Fruit fly (Drosophila melanogaster): ENCODE measurements around the gene CG15544.

CG15544 gene

DNA sequence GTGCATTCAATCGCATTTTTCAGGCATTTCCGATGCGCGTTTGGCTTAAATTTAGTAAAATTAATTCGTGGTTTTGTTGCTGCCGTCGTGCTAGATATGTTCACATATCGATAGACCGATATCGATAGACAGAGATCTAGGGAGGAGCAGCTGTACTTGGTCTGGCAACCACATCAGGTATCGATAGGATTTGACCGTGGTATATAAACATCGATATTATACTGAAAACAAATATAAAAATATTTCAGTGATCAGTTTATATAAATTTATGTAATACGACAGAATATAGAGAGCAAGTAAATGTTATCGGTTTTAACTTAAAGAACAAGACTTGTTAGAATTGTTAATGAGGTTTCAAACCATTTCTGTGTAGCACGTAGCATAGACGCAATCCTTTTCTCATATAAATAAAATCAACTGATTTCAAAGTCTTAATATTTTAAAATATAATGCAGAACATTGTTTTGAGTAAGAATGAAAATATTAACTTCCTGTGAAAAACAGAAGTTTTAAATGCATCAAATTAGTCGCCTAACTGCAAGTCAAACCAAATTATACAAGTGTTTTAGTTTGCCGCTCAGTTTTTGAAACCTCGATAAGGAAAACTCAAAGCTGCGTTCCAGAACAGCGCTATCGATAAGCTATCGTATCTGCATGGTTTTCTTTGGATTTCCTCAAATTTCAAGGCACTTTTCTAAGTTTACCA, 21.0 kb upstream of the CG15544 start, which contains the start of the genes wts and dj-1beta (continued):
- TF ChIP-seq CG8924 (tag; optimal IDR thresholded peaks at IDR 0.05) (peak; percentile 28), luna (GFP tag; optimal IDR thresholded peaks at IDR 0.05) (no peak), CG1602 (GFP tag; optimal IDR thresholded peaks at IDR 0.05) (no peak), CG16813 (GFP tag; IDR thresholded peaks at IDR 0.05; ENCODE audit: partially characterized antibody) (peak; percentile 94), odd (GFP tag; optimal IDR thresholded peaks at IDR 0.05) (no peak), Mad (GFP tag; optimal IDR thresholded peaks at IDR 0.05) (no peak), Med (GFP tag) (peak; percentile 87), CG15073 (GFP tag; optimal IDR thresholded peaks at IDR 0.05) (no peak), CG18619 (GFP tag; optimal IDR thresholded peaks at IDR 0.05) (no peak), ewg (GFP tag; optimal IDR thresholded peaks at IDR 0.05) (no peak), Sin3A (optimal IDR thresholded peaks at IDR 0.05) (peak; percentile 61), CG8388 (GFP tag; optimal IDR thresholded peaks at IDR 0.05) (no peak), dpn (GFP tag; optimal IDR thresholded peaks at IDR 0.05) (no peak), run (tag; optimal IDR thresholded peaks at IDR 0.05) (no peak), lilli (GFP tag; optimal IDR thresholded peaks at IDR 0.05) (peak; percentile 13), Side (GFP tag; optimal IDR thresholded peaks at IDR 0.05) (no peak), CG3726 (GFP tag; IDR thresholded peaks at IDR 0.05) (no peak), Tbp (GFP tag; optimal IDR thresholded peaks at IDR 0.05) (no peak), CoRest (tag; optimal IDR thresholded peaks at IDR 0.05) (peak; percentile 42), CG12942 (GFP tag; optimal IDR thresholded peaks at IDR 0.05) (no peak), CG9215 (GFP tag; IDR thresholded peaks at IDR 0.05) (no peak), CG31441 (GFP tag; IDR thresholded peaks at IDR 0.05) (peak; percentile 26; the same call in 1 of the 2 replicates), Usf (GFP tag; optimal IDR thresholded peaks at IDR 0.05) (no peak), CG6765 (GFP tag; optimal IDR thresholded peaks at IDR 0.05) (no peak), Dbx (GFP tag; IDR thresholded peaks at IDR 0.05) (no peak), maf-S (GFP tag; optimal IDR thresholded peaks at IDR 0.05) (no peak), Hr78 (GFP tag; optimal IDR thresholded peaks at IDR 0.05) (no peak), ttk (GFP tag; IDR thresholded peaks at IDR 0.05) (no peak), Gug (GFP tag; IDR thresholded peaks at IDR 0.05) (peak; percentile 25; the same call in 1 of the 4 replicates), CG11398 (GFP tag; optimal IDR thresholded peaks at IDR 0.05) (no peak), Sox100B (GFP tag; optimal IDR thresholded peaks at IDR 0.05) (no peak), lbe (GFP tag; optimal IDR thresholded peaks at IDR 0.05) (no peak), Aef1 (GFP tag; IDR thresholded peaks at IDR 0.05) (no peak), CG7963 (GFP tag; IDR thresholded peaks at IDR 0.05; ENCODE audit: partially characterized antibody) (peak; percentile 91), Ets97D (GFP tag; optimal IDR thresholded peaks at IDR 0.05) (peak; percentile 45), emc (GFP tag; optimal IDR thresholded peaks at IDR 0.05) (no peak), CG1024 (GFP tag; IDR thresholded peaks at IDR 0.05) (no peak), ap (GFP tag; IDR thresholded peaks at IDR 0.05) (no peak), CG13287 (GFP tag; IDR thresholded peaks at IDR 0.05; ENCODE audit: partially characterized antibody) (peak; percentile 90), CG8281 (tag; optimal IDR thresholded peaks at IDR 0.05) (no peak), CG17361 (GFP tag; IDR thresholded peaks at IDR 0.05) (no peak), CG18764 (GFP tag; optimal IDR thresholded peaks at IDR 0.05) (no peak), sna (GFP tag; IDR thresholded peaks at IDR 0.05; ENCODE audit: partially characterized antibody) (peak; percentile 87), CG13775 (GFP tag; optimal IDR thresholded peaks at IDR 0.05) (no peak), Abd-B (GFP tag; optimal IDR thresholded peaks at IDR 0.05) (peak; percentile 11), Hmr (GFP tag; optimal IDR thresholded peaks at IDR 0.05) (peak; percentile 27), yki (optimal IDR thresholded peaks at IDR 0.05) (no peak), grau (tag; optimal IDR thresholded peaks at IDR 0.05) (peak; percentile 8), br (optimal IDR thresholded peaks at IDR 0.05) (no peak), CG33557 (GFP tag; optimal IDR thresholded peaks at IDR 0.05) (no peak), her (GFP tag; optimal IDR thresholded peaks at IDR 0.05) (peak; percentile 99)

Data from whole organism, embryonic.